Worm (Caenorhabditis elegans): ENCODE data around the gene F28B12.6.

DNA sequence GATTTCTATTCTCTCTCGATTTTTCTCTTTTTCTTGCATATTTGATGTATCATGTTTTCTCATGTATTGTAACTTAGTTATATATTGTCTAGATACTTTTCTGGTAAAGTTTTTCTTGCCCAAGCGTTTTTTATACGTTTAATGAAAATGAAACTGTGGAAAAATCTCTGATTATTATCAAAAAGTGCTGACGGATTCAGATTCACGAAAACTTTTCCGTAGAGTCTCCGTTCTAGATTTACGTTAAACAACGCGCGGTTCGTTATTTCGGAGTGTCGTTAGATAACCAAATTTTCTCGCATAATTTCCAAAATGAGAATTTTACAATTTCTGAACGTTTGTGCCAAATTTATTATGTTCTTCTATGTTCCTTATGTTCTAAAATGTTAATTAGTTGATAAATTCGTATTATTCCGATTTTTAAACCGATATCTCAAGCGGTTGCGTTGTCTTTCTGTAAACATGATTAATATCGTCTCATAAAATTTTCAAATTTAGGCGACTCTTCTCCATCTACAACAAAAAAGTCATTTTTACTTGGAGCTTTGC is 22.4 kb upstream of the F28B12.6 start, which contains the start of gene ptp-2:
- TF ChIP-seq nhr-25 (tag; optimal IDR thresholded peaks at IDR 0.05; ENCODE audit: borderline replicate concordance, insufficient read depth) (no peak), lin-39 (tag; optimal IDR thresholded peaks at IDR 0.05) (no peak), R02D3.7 (tag; optimal IDR thresholded peaks at IDR 0.05) (peak; percentile 25), spr-1 (tag; optimal IDR thresholded peaks at IDR 0.05) (no peak), ceh-32 (tag; optimal IDR thresholded peaks at IDR 0.05; ENCODE audit: poor library complexity) (no peak), pha-4 (GFP tag; IDR thresholded peaks at IDR 0.05) (no peak), pha-4 (tag; optimal IDR thresholded peaks at IDR 0.05) (no peak), lir-3 (tag; optimal IDR thresholded peaks at IDR 0.05) (no peak), zip-2 (tag; optimal IDR thresholded peaks at IDR 0.05) (no peak), ama-1 (optimal IDR thresholded peaks at IDR 0.05) (peak; percentile 5)
